Fruit fly (Drosophila melanogaster) whole organism, pupa: ENCODE data around the gene CG4017.

Experiments
- CG10348 ChIP-seq: fragments of 200-800 bp; sonication (Bioruptor generic); IDR thresholded peaks from 2 replicates; pipeline ENCODE4 v1.3.6; 2022; ENCODE audit warnings: missing biosample characterization, missing genetic modification characterization
- CG12605 ChIP-seq: fragments of 200-800 bp; sonication (Bioruptor generic); IDR thresholded peaks from 2 replicates; pipeline ENCODE4 v1.3.6; 2022; ENCODE audit warnings: missing biosample characterization, missing genetic modification characterization
- CG17806 ChIP-seq: fragments of 200-800 bp; sonication (Bioruptor generic); optimal IDR thresholded peaks from 2 replicates; lab custom pipeline; 2018; ENCODE audit warnings: missing biosample characterization, mild to moderate bottlenecking, missing genetic modification characterization, moderate library complexity
- CG8159 ChIP-seq: fragments of 200-800 bp; sonication (Bioruptor generic); optimal IDR thresholded peaks from 3 replicates; lab custom pipeline; 2018; ENCODE audit warnings: missing biosample characterization, mild to moderate bottlenecking, missing genetic modification characterization, moderate library complexity
- CG8301 ChIP-seq: fragments of 200-800 bp; sonication (Bioruptor generic); optimal IDR thresholded peaks from 2 replicates; lab custom pipeline; 2018; ENCODE audit warnings: missing biosample characterization, mild to moderate bottlenecking, missing genetic modification characterization
- CG9948 ChIP-seq: fragments of 200-800 bp; sonication (Bioruptor generic); optimal IDR thresholded peaks from 2 replicates; lab custom pipeline; 2018; ENCODE audit warnings: missing biosample characterization, mild to moderate bottlenecking, missing genetic modification characterization, moderate library complexity
- EcR ChIP-seq: fragments of 200-800 bp; sonication (Bioruptor generic); optimal IDR thresholded peaks from 3 replicates; lab custom pipeline; 2019; ENCODE audit warnings: missing biosample characterization, missing genetic modification characterization, mild to moderate bottlenecking, moderate library complexity, missing genetic modification reagents
- Ets98B ChIP-seq: fragments of 200-800 bp; sonication (Bioruptor generic); IDR thresholded peaks from 2 replicates; pipeline ENCODE4 v1.3.6; 2022; ENCODE audit warnings: missing biosample characterization, missing genetic modification characterization
- fd96Ca ChIP-seq: fragments of 200-800 bp; sonication (Bioruptor generic); IDR thresholded peaks from 3 replicates; pipeline ENCODE4 v1.3.6; 2022; ENCODE audit warnings: missing biosample characterization, missing genetic modification characterization
- gl ChIP-seq: fragments of 200-800 bp; sonication (Bioruptor generic); optimal IDR thresholded peaks from 2 replicates; lab custom pipeline; 2018; ENCODE audit warnings: missing biosample characterization, mild to moderate bottlenecking, missing genetic modification characterization
- rn ChIP-seq: fragments of 200-800 bp; sonication (Bioruptor generic); IDR thresholded peaks from 2 replicates; pipeline ENCODE4 v1.3.6; 2022; ENCODE audit warnings: missing biosample characterization, missing genetic modification characterization

dm6 chr2L:9754817-9755216 lies 12.0 kb upstream of the CG4017 start:
- TF ChIP-seq rn (GFP tag; lab: Robert Waterston, UW) (no peak), Ets98B (GFP tag; lab: Robert Waterston, UW) (no peak), CG12605 (GFP tag; lab: Robert Waterston, UW) (no peak), CG8301 (tag; lab: Kevin White, UChicago) (no peak), CG17806 (no peak), CG10348 (GFP tag; lab: Robert Waterston, UW) (no peak), EcR (GFP tag; lab: Kevin White, UChicago) (no peak), gl (tag; lab: Kevin White, UChicago) (no peak), CG9948 (tag; lab: Kevin White, UChicago) (no peak), fd96Ca (GFP tag; lab: Robert Waterston, UW) (no peak), CG8159 (peak; percentile 37)
